Worm (Caenorhabditis elegans) whole organism, L1 larva: ENCODE data around the gene F17C11.12.

Experiments
- lsy-2 ChIP-seq, 2 experiments: fragments of 150-350 bp; optimal IDR thresholded peaks; 2 replicates each; lab custom pipeline; 2014; ENCODE audit warnings: missing biosample characterization in 2 of 2, missing genetic modification characterization in 2 of 2
- mdl-1 ChIP-seq, 2 experiments: fragments of 150-350 bp; optimal IDR thresholded peaks; 2 replicates each; lab custom pipeline; 2014 to 2017; ENCODE audit warnings: missing biosample characterization in 2 of 2, missing genetic modification characterization in 2 of 2, inconsistent platforms in 1 of 2
- zip-4 ChIP-seq: fragments of 200-800 bp; sonication (Bioruptor generic); optimal IDR thresholded peaks from 2 replicates; lab custom pipeline; 2018; ENCODE audit warnings: mild to moderate bottlenecking, missing genetic modification characterization, moderate library complexity, missing compliant biosample characterization

DNA sequence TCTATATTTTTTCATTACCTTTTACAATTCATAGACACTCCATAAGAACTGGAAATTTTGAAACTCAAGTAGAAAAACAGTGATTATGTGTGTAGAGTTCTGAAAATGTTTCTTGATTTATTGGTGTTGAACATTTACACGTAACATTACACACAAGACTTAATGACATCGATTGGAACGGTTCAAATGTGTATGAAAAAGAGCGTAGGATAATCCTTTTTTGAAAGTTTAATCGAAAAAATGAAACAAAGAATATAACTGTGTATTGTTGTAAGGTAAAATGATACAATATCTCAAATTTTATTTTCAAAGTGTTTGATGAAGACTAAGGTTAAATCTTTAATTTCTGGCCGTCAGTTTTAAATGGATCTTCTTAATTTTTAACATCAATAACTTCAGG is 44.4 kb upstream of the F17C11.12 start, which contains the start of gene fig-1:
- no peak for TF ChIP-seq lsy-2 (tag; optimal IDR thresholded peaks at IDR 0.05; lab: Kevin White, UChicago)
- TF ChIP-seq mdl-1 (tag; optimal IDR thresholded peaks at IDR 0.05; lab: Kevin White, UChicago), result no peak
- no peak for TF ChIP-seq zip-4
